Worm (Caenorhabditis elegans) whole organism, mixed stage, embryonic: ENCODE data around the gene pho-8.

ENCODE experiments used
- M03D4.4 ChIP-seq: sonication (generic microtip); optimal IDR thresholded peaks from 2 replicates; lab custom pipeline; 2017; ENCODE audit warnings: mild to moderate bottlenecking, missing genetic modification characterization, missing compliant biosample characterization
- bed-3 ChIP-seq: fragments of 200-800 bp; sonication (Bioruptor generic); optimal IDR thresholded peaks from 3 replicates; lab custom pipeline; 2018; ENCODE audit warnings: mild to moderate bottlenecking, missing genetic modification characterization, moderate library complexity, missing compliant biosample characterization
- blmp-1 ChIP-seq: fragments of 150-350 bp; optimal IDR thresholded peaks from 2 replicates; lab custom pipeline; 2014; ENCODE audit warnings: missing biosample characterization, missing genetic modification characterization
- ceh-39 ChIP-seq: fragments of 150-350 bp; optimal IDR thresholded peaks from 2 replicates; lab custom pipeline; 2014; ENCODE audit warnings: missing biosample characterization, missing genetic modification characterization
- ceh-43 ChIP-seq: fragments of 200-800 bp; sonication (Bioruptor generic); optimal IDR thresholded peaks from 2 replicates; lab custom pipeline; 2018; ENCODE audit warnings: mild to moderate bottlenecking, missing genetic modification characterization, moderate library complexity, missing compliant biosample characterization
- ceh-83 ChIP-seq: fragments of 200-800 bp; sonication (Bioruptor generic); optimal IDR thresholded peaks from 2 replicates; lab custom pipeline; 2018; ENCODE audit warnings: mild to moderate bottlenecking, missing genetic modification characterization, missing compliant biosample characterization
- ces-1 ChIP-seq: fragments of 150-350 bp; optimal IDR thresholded peaks from 2 replicates; lab custom pipeline; 2014; ENCODE audit warnings: missing biosample characterization, missing genetic modification reagents, missing genetic modification characterization
- cnd-1 ChIP-seq: fragments of 200-800 bp; sonication (Bioruptor generic); optimal IDR thresholded peaks from 2 replicates; lab custom pipeline; 2018; ENCODE audit warnings: mild to moderate bottlenecking, missing genetic modification characterization, missing compliant biosample characterization
- drap-1 ChIP-seq: fragments of 200-800 bp; sonication (Bioruptor generic); optimal IDR thresholded peaks from 3 replicates; lab custom pipeline; 2018; ENCODE audit warnings: mild to moderate bottlenecking, missing genetic modification characterization, missing compliant biosample characterization
- elt-1 ChIP-seq: sonication (generic microtip); optimal IDR thresholded peaks from 2 replicates; lab custom pipeline; 2017; ENCODE audit warnings: missing genetic modification characterization, mild to moderate bottlenecking, missing compliant biosample characterization, antibody characterized with exemption, moderate library complexity, borderline replicate concordance; ENCODE audit not compliant: insufficient read depth
- elt-3 ChIP-seq: fragments of 150-350 bp; optimal IDR thresholded peaks from 2 replicates; lab custom pipeline; 2014; ENCODE audit warnings: missing biosample characterization, missing genetic modification characterization
- flh-1 ChIP-seq: fragments of 200-800 bp; sonication (Bioruptor generic); optimal IDR thresholded peaks from 2 replicates; lab custom pipeline; 2018; ENCODE audit warnings: mild to moderate bottlenecking, missing genetic modification characterization, moderate library complexity, missing compliant biosample characterization
- ham-2 ChIP-seq: fragments of 200-800 bp; sonication (Bioruptor generic); optimal IDR thresholded peaks from 2 replicates; lab custom pipeline; 2018; ENCODE audit warnings: mild to moderate bottlenecking, missing genetic modification characterization, missing compliant biosample characterization
- hlh-1 ChIP-seq: fragments of 150-350 bp; optimal IDR thresholded peaks from 2 replicates; lab custom pipeline; 2014; ENCODE audit warnings: missing biosample characterization, missing genetic modification reagents, missing genetic modification characterization
- lin-13 ChIP-seq: fragments of 150-350 bp; optimal IDR thresholded peaks from 2 replicates; lab custom pipeline; 2014; ENCODE audit warnings: missing biosample characterization, missing genetic modification characterization
- lin-32 ChIP-seq: fragments of 200-800 bp; sonication (Bioruptor generic); optimal IDR thresholded peaks from 2 replicates; lab custom pipeline; 2018; ENCODE audit warnings: mild to moderate bottlenecking, missing genetic modification characterization, missing compliant biosample characterization
- lsy-2 ChIP-seq: fragments of 150-350 bp; optimal IDR thresholded peaks from 2 replicates; lab custom pipeline; 2014; ENCODE audit warnings: missing biosample characterization, missing genetic modification characterization
- mab-5 ChIP-seq: fragments of 150-350 bp; optimal IDR thresholded peaks from 2 replicates; lab custom pipeline; 2014; ENCODE audit warnings: missing biosample characterization, missing genetic modification characterization
- mep-1 ChIP-seq: fragments of 150-350 bp; optimal IDR thresholded peaks from 2 replicates; lab custom pipeline; 2017; ENCODE audit warnings: missing biosample characterization, missing genetic modification reagents, missing genetic modification characterization, inconsistent platforms
- mls-2 ChIP-seq: sonication (generic microtip); optimal IDR thresholded peaks from 2 replicates; lab custom pipeline; 2016; ENCODE audit warnings: mild to moderate bottlenecking, missing genetic modification characterization, moderate library complexity, missing compliant biosample characterization
- nhr-12 ChIP-seq: fragments of 150-350 bp; optimal IDR thresholded peaks from 2 replicates; lab custom pipeline; 2014; ENCODE audit warnings: missing biosample characterization, missing genetic modification characterization
- nhr-2 ChIP-seq: fragments of 150-350 bp; optimal IDR thresholded peaks from 2 replicates; lab custom pipeline; 2014; ENCODE audit warnings: missing biosample characterization, missing genetic modification characterization
- nhr-237 ChIP-seq: fragments of 150-350 bp; optimal IDR thresholded peaks from 2 replicates; lab custom pipeline; 2014; ENCODE audit warnings: missing biosample characterization, missing genetic modification characterization
- nhr-28 ChIP-seq: fragments of 150-350 bp; optimal IDR thresholded peaks from 2 replicates; lab custom pipeline; 2014; ENCODE audit warnings: missing biosample characterization, missing genetic modification characterization
- nhr-76 ChIP-seq: sonication (generic microtip); optimal IDR thresholded peaks from 2 replicates; lab custom pipeline; 2017; ENCODE audit warnings: missing biosample characterization, missing genetic modification characterization
- pha-4 ChIP-seq: fragments of 150-350 bp; optimal IDR thresholded peaks from 2 replicates; lab custom pipeline; 2018; ENCODE audit warnings: missing biosample characterization, missing genetic modification reagents, missing genetic modification characterization
- sem-2 ChIP-seq: fragments of 200-800 bp; sonication (Bioruptor generic); optimal IDR thresholded peaks from 2 replicates; lab custom pipeline; 2018; ENCODE audit warnings: mild to moderate bottlenecking, missing genetic modification characterization, missing compliant biosample characterization
- snpc-4 ChIP-seq: fragments of 150-350 bp; optimal IDR thresholded peaks from 2 replicates; lab custom pipeline; 2014; ENCODE audit warnings: missing biosample characterization, missing genetic modification characterization
- sptf-1 ChIP-seq: sonication (generic microtip); optimal IDR thresholded peaks from 2 replicates; lab custom pipeline; 2017; ENCODE audit warnings: mild to moderate bottlenecking, missing genetic modification characterization, moderate library complexity, missing compliant biosample characterization
- tbx-8 ChIP-seq: fragments of 200-800 bp; sonication (Bioruptor generic); optimal IDR thresholded peaks from 2 replicates; lab custom pipeline; 2018; ENCODE audit warnings: mild to moderate bottlenecking, missing genetic modification characterization, moderate library complexity, missing compliant biosample characterization
- unc-120 ChIP-seq: sonication (generic microtip); optimal IDR thresholded peaks from 2 replicates; lab custom pipeline; 2017; ENCODE audit warnings: missing genetic modification characterization, missing compliant biosample characterization; ENCODE audit not compliant: poor library complexity, severe bottlenecking
- unc-39 ChIP-seq: fragments of 150-350 bp; optimal IDR thresholded peaks from 2 replicates; lab custom pipeline; 2014; ENCODE audit warnings: missing biosample characterization, missing genetic modification characterization
- unc-62 ChIP-seq: fragments of 150-350 bp; optimal IDR thresholded peaks from 2 replicates; lab custom pipeline; 2014; ENCODE audit warnings: missing biosample characterization, missing genetic modification reagents, missing genetic modification characterization
- zip-8 ChIP-seq: fragments of 150-350 bp; optimal IDR thresholded peaks from 2 replicates; lab custom pipeline; 2014; ENCODE audit warnings: missing biosample characterization, missing genetic modification characterization
- ztf-11 ChIP-seq: fragments of 150-350 bp; optimal IDR thresholded peaks from 2 replicates; lab custom pipeline; 2014; ENCODE audit warnings: missing biosample characterization, missing genetic modification characterization

pho-8 gene

DNA sequence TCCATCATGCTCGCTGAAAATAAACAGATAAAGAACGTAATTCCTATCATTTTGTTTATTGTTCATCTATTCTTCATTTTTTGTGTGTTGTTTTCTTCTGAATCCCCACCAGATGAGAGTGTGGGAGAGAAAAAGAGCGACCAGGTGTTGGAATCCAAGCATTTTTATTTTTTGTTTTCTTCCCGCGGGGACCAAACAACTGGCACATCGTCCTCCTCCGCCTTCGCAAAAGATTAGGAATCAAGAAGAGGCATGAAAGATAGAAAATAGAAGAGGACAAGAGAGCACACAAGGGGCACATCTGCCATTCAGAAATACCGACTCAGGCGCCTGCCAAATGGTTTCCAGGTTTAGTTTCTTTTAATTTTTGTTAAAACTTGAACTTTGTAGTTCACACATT is 2.7 kb downstream of the pho-8 start, which contains the start of gene R13H4.2:
TSS of gene R13H4.2 (plus strand) at position 319 of the 400 bp plus-strand sequence.
- TF ChIP-seq ztf-11 (no peak), elt-3 (no peak), hlh-1 (peak; percentile 44), unc-120 (tag; lab: Kevin White, UChicago) (peak; percentile 41)

DNA sequence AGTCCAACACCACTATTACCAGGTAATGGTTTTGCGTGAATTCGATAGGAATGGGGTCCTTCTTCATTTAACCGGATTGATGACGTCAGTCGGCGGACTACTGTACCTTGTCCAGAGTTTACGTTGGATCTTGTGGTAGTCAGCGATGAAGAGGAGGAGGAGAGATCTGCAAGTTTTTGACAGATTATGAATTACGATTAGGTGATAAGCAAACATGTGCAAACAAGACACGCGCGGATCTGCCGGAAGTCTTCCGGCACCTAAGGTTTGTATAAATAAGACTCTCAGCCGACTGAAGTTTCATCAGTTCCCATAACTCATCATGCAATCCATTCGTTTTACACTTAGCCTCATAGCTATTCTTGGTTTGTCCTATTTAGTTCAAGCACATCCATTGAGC is 5.8 kb downstream of the pho-8 start, which contains the start of gene idpb-5:
TSS of gene idpb-5 (plus strand) at position 301 of the 400 bp plus-strand sequence.
- TF ChIP-seq zip-8 (tag; lab: Kevin White, UChicago) = no peak

DNA sequence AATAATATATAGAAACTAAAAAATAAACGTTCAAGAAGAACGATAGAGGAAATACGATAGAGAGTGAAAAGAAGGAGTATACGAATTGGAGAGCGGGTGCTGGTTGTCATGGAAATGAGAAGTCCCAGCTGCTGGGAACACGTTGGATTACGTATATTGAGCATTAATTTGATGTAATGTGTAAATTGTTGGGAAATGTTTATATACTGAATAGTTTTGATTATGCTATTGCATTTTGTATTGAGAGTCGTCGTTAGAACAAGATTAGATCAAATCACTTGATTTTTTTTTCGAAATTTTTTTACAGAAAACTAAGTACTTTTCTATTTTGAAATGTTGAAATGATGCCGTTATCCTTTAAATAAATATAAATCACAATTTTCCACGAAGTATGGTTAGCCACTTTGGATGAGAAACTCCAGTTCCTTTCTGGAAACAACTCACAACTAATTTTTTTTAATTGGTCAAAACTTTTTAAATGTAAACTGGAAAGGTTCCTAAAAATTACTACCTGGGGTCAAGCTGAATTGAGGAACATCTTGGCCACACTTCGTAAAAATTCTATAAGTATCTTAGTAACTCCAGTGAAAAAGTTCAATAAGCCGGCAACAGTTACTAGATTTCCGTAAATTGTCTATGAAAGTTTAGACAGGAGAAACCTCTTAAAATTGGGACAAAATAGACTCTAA is 10.4 kb downstream of the pho-8 start, which contains the start of gene nphp-4:
TSS of gene nphp-4 (minus strand) at position 51 of the 689 bp plus-strand sequence.
- TF ChIP-seq ceh-39 (tag; lab: Kevin White, UChicago) = no peak
- TF ChIP-seq ham-2 (GFP tag; lab: Kevin White, UChicago) = no peak
- no peak for TF ChIP-seq ceh-83
- TF ChIP-seq sptf-1 (tag; lab: Kevin White, UChicago) = no peak
- TF ChIP-seq lin-13 (tag; lab: Kevin White, UChicago) = no peak
- TF ChIP-seq drap-1 (GFP tag; lab: Kevin White, UChicago) = no peak
- TF ChIP-seq M03D4.4 = no peak
- no peak for TF ChIP-seq ztf-11
- no peak for TF ChIP-seq nhr-2 (tag; lab: Kevin White, UChicago)
- no peak for TF ChIP-seq hlh-1
- TF ChIP-seq snpc-4 = no peak
- TF ChIP-seq nhr-28 = no peak
- TF ChIP-seq unc-120 (tag; lab: Kevin White, UChicago) = no peak

ce11 chrV:11844828-11845227 is 11.4 kb downstream of the pho-8 start:
- TF ChIP-seq mep-1 (tag; lab: Kevin White, UChicago) (no peak), nhr-28 (no peak), lsy-2 (no peak), blmp-1 (tag; lab: Kevin White, UChicago) (no peak), elt-3 (no peak), mls-2 (tag; lab: Kevin White, UChicago) (peak; percentile 56), M03D4.4 (peak; percentile 39), lin-32 (no peak), nhr-2 (tag; lab: Kevin White, UChicago) (peak; percentile 90), ham-2 (GFP tag; lab: Kevin White, UChicago) (peak; percentile 59), lin-13 (tag; lab: Kevin White, UChicago) (peak; percentile 35), elt-1 (tag; lab: Kevin White, UChicago) (no peak), unc-62 (GFP tag; lab: Kevin White, UChicago) (peak; percentile 50), ceh-83 (no peak), zip-8 (tag; lab: Kevin White, UChicago) (no peak), snpc-4 (no peak), nhr-76 (tag; lab: Kevin White, UChicago) (no peak), unc-120 (tag; lab: Kevin White, UChicago) (peak; percentile 9), unc-39 (tag; lab: Kevin White, UChicago) (no peak), ces-1 (GFP tag; lab: Kevin White, UChicago) (peak; percentile 91), nhr-12 (no peak), sptf-1 (tag; lab: Kevin White, UChicago) (peak; percentile 39), nhr-237 (no peak), ztf-11 (no peak), cnd-1 (peak; percentile 84), hlh-1 (peak; percentile 3), drap-1 (GFP tag; lab: Kevin White, UChicago) (no peak), bed-3 (no peak), ceh-39 (tag; lab: Kevin White, UChicago) (no peak), flh-1 (GFP tag; lab: Kevin White, UChicago) (no peak), mab-5 (tag; lab: Kevin White, UChicago) (no peak), ceh-43 (no peak), sem-2 (no peak), pha-4 (tag; lab: Kevin White, UChicago) (no peak), tbx-8 (GFP tag; lab: Kevin White, UChicago) (no peak)
